Worm (Caenorhabditis elegans) whole organism, late embryonic: Measurements from ENCODE around the gene Y47D3A.1.

ENCODE experiments used
- C08G9.2 ChIP-seq: sonication (generic microtip); optimal IDR thresholded peaks from 2 replicates; lab custom pipeline; 2016; ENCODE audit warnings: mild to moderate bottlenecking, missing genetic modification characterization, moderate library complexity, missing compliant biosample characterization
- C38D4.7 ChIP-seq: fragments of 200-800 bp; sonication (Bioruptor generic); optimal IDR thresholded peaks from 2 replicates; lab custom pipeline; 2018; ENCODE audit warnings: mild to moderate bottlenecking, missing genetic modification characterization, moderate library complexity, missing compliant biosample characterization
- F13H6.1 ChIP-seq: sonication (generic microtip); optimal IDR thresholded peaks from 2 replicates; lab custom pipeline; 2016; ENCODE audit warnings: missing genetic modification characterization, missing compliant biosample characterization
- K02D7.2 ChIP-seq: sonication (generic microtip); optimal IDR thresholded peaks from 2 replicates; lab custom pipeline; 2017; ENCODE audit warnings: mild to moderate bottlenecking, missing genetic modification characterization, missing compliant biosample characterization
- T23F11.4 ChIP-seq: fragments of 200-800 bp; sonication (Bioruptor generic); optimal IDR thresholded peaks from 2 replicates; lab custom pipeline; 2018; ENCODE audit warnings: mild to moderate bottlenecking, missing genetic modification characterization, missing compliant biosample characterization
- ama-1 ChIP-seq: fragments of 150-350 bp; optimal IDR thresholded peaks from 2 replicates; lab custom pipeline; 2014
- ceh-14 ChIP-seq: sonication (generic microtip); optimal IDR thresholded peaks from 2 replicates; lab custom pipeline; 2016; ENCODE audit warnings: missing genotype, missing genetic modification characterization, missing compliant biosample characterization
- ceh-19 ChIP-seq: fragments of 200-800 bp; sonication (Bioruptor generic); optimal IDR thresholded peaks from 2 replicates; lab custom pipeline; 2018; ENCODE audit warnings: mild to moderate bottlenecking, missing genetic modification characterization, missing compliant biosample characterization
- ceh-22 ChIP-seq: sonication (generic microtip); optimal IDR thresholded peaks from 2 replicates; lab custom pipeline; 2017; ENCODE audit warnings: missing biosample characterization, missing genetic modification characterization
- ceh-24 ChIP-seq: sonication (generic microtip); optimal IDR thresholded peaks from 2 replicates; lab custom pipeline; 2016; ENCODE audit warnings: mild to moderate bottlenecking, missing genetic modification characterization, missing compliant biosample characterization
- ceh-6 ChIP-seq: fragments of 200-800 bp; sonication (Bioruptor generic); optimal IDR thresholded peaks from 2 replicates; lab custom pipeline; 2018; ENCODE audit warnings: mild to moderate bottlenecking, missing genetic modification characterization, missing compliant biosample characterization
- ceh-9 ChIP-seq: sonication (generic microtip); optimal IDR thresholded peaks from 2 replicates; lab custom pipeline; 2016; ENCODE audit warnings: mild to moderate bottlenecking, missing genetic modification characterization, inconsistent platforms, missing compliant biosample characterization
- che-1 ChIP-seq: sonication (generic microtip); optimal IDR thresholded peaks from 2 replicates; lab custom pipeline; 2016; ENCODE audit warnings: mild to moderate bottlenecking, missing genetic modification characterization, missing compliant biosample characterization
- dmd-4 ChIP-seq: sonication (generic microtip); optimal IDR thresholded peaks from 2 replicates; lab custom pipeline; 2016; ENCODE audit warnings: borderline replicate concordance, missing genetic modification characterization, missing compliant biosample characterization
- dve-1 ChIP-seq: sonication (generic microtip); optimal IDR thresholded peaks from 2 replicates; lab custom pipeline; 2017; ENCODE audit warnings: antibody characterized with exemption, mild to moderate bottlenecking, missing genetic modification characterization, missing compliant biosample characterization
- eyg-1 ChIP-seq: sonication (generic microtip); optimal IDR thresholded peaks from 2 replicates; lab custom pipeline; 2016; ENCODE audit warnings: missing genotype, missing genetic modification characterization, missing compliant biosample characterization
- fax-1 ChIP-seq: sonication (generic microtip); optimal IDR thresholded peaks from 2 replicates; lab custom pipeline; 2016; ENCODE audit warnings: missing genotype, missing genetic modification characterization, missing compliant biosample characterization
- fkh-10 ChIP-seq: fragments of 150-350 bp; optimal IDR thresholded peaks from 2 replicates; lab custom pipeline; 2014; ENCODE audit warnings: missing biosample characterization, missing genetic modification reagents, missing genetic modification characterization
- gmeb-2 ChIP-seq: sonication (generic microtip); optimal IDR thresholded peaks from 2 replicates; lab custom pipeline; 2016; ENCODE audit warnings: missing genetic modification characterization, inconsistent platforms, missing compliant biosample characterization
- hlh-13 ChIP-seq: fragments of 200-800 bp; sonication (Bioruptor generic); optimal IDR thresholded peaks from 2 replicates; lab custom pipeline; 2018; ENCODE audit warnings: mild to moderate bottlenecking, missing genetic modification characterization, missing compliant biosample characterization
- hlh-6 ChIP-seq: sonication (generic microtip); optimal IDR thresholded peaks from 2 replicates; lab custom pipeline; 2016; ENCODE audit warnings: missing genotype, missing genetic modification characterization, missing compliant biosample characterization
- hlh-8 ChIP-seq: sonication (generic microtip); optimal IDR thresholded peaks from 2 replicates; lab custom pipeline; 2016; ENCODE audit warnings: missing genotype, missing genetic modification characterization, missing compliant biosample characterization
- lim-6 ChIP-seq: sonication (generic microtip); optimal IDR thresholded peaks from 2 replicates; lab custom pipeline; 2016; ENCODE audit warnings: missing genetic modification characterization, missing compliant biosample characterization
- lin-11 ChIP-seq: fragments of 200-800 bp; sonication (Bioruptor generic); optimal IDR thresholded peaks from 2 replicates; lab custom pipeline; 2018; ENCODE audit warnings: mild to moderate bottlenecking, missing genetic modification characterization, missing compliant biosample characterization
- nfya-1 ChIP-seq: sonication (generic microtip); optimal IDR thresholded peaks from 2 replicates; lab custom pipeline; 2017; ENCODE audit warnings: missing genetic modification characterization, mild to moderate bottlenecking, missing compliant biosample characterization, antibody characterized with exemption, moderate library complexity
- nhr-232 ChIP-seq: sonication (generic microtip); optimal IDR thresholded peaks from 2 replicates; lab custom pipeline; 2016; ENCODE audit warnings: missing genetic modification characterization, missing compliant biosample characterization
- npax-4 ChIP-seq: sonication (generic microtip); optimal IDR thresholded peaks from 2 replicates; lab custom pipeline; 2016; ENCODE audit warnings: missing genetic modification characterization, missing compliant biosample characterization
- odd-2 ChIP-seq: sonication (generic microtip); optimal IDR thresholded peaks from 2 replicates; lab custom pipeline; 2017; ENCODE audit warnings: antibody characterized with exemption, mild to moderate bottlenecking, missing genetic modification characterization, missing compliant biosample characterization
- pax-1 ChIP-seq: fragments of 150-350 bp; optimal IDR thresholded peaks from 2 replicates; lab custom pipeline; 2014; ENCODE audit warnings: missing biosample characterization, missing genetic modification characterization
- pha-2 ChIP-seq: sonication (generic microtip); optimal IDR thresholded peaks from 2 replicates; lab custom pipeline; 2017; ENCODE audit warnings: mild to moderate bottlenecking, missing genetic modification characterization, missing compliant biosample characterization
- pros-1 ChIP-seq: fragments of 150-350 bp; optimal IDR thresholded peaks from 2 replicates; lab custom pipeline; 2014; ENCODE audit warnings: missing biosample characterization, missing genetic modification reagents, missing genetic modification characterization
- ref-2 ChIP-seq: sonication (generic microtip); optimal IDR thresholded peaks from 2 replicates; lab custom pipeline; 2016; ENCODE audit warnings: missing genetic modification characterization, missing compliant biosample characterization
- sox-2 ChIP-seq: fragments of 200-800 bp; sonication (Bioruptor generic); IDR thresholded peaks from 2 replicates; pipeline ENCODE4 v1.3.6; 2022; ENCODE audit warnings: missing genetic modification reagents, missing genetic modification characterization, missing compliant biosample characterization
- sox-4 ChIP-seq: sonication (generic microtip); optimal IDR thresholded peaks from 2 replicates; lab custom pipeline; 2017; ENCODE audit warnings: mild to moderate bottlenecking, missing genetic modification characterization, inconsistent platforms, missing compliant biosample characterization
- syd-9 ChIP-seq: sonication (generic microtip); optimal IDR thresholded peaks from 2 replicates; lab custom pipeline; 2016; ENCODE audit warnings: mild to moderate bottlenecking, missing genetic modification characterization, moderate library complexity, missing compliant biosample characterization
- tbx-2 ChIP-seq: sonication (generic microtip); optimal IDR thresholded peaks from 2 replicates; lab custom pipeline; 2016; ENCODE audit warnings: missing genetic modification characterization, missing compliant biosample characterization
- tbx-7 ChIP-seq: sonication (generic microtip); optimal IDR thresholded peaks from 2 replicates; lab custom pipeline; 2016; ENCODE audit warnings: missing genotype, missing genetic modification characterization, missing compliant biosample characterization
- ttx-3 ChIP-seq: sonication (generic microtip); optimal IDR thresholded peaks from 2 replicates; lab custom pipeline; 2016; ENCODE audit warnings: missing genetic modification reagents, missing genetic modification characterization, missing compliant biosample characterization
- unc-42 ChIP-seq: sonication (generic microtip); optimal IDR thresholded peaks from 2 replicates; lab custom pipeline; 2016; ENCODE audit warnings: missing genotype, missing genetic modification characterization, missing compliant biosample characterization
- zip-5 ChIP-seq: sonication (generic microtip); optimal IDR thresholded peaks from 2 replicates; lab custom pipeline; 2016; ENCODE audit warnings: missing genetic modification characterization, missing compliant biosample characterization

Y47D3A.1 gene

DNA sequence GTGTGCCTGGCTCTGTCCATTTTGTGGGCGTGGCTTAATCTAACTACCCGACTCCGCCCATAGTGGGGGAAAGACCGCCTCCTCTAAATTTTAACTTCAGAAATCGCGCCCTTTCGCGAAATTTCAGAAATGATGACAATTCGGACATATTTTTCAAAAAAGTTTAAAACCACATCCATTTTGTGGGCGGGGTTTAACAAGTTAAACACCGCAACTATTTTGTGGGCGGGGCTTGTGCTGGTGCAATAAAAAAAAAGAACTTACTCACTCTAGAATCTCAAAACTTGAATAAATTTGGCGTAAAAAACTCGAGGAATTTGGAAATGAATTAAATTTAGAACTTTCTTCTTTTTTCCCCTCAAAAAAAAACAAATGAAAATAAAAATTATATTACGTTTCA, 28.9 kb upstream of the Y47D3A.1 start:
- TF ChIP-seq tbx-7 (tag; lab: Kevin White, UChicago) (no peak), eyg-1 (tag; lab: Kevin White, UChicago) (no peak), C08G9.2 (no peak), npax-4 (no peak), lin-11 (no peak), pha-2 (tag; lab: Kevin White, UChicago) (no peak), K02D7.2 (no peak), T23F11.4 (no peak), odd-2 (no peak), ceh-24 (tag; lab: Kevin White, UChicago) (no peak), lim-6 (tag; lab: Kevin White, UChicago) (no peak), hlh-8 (tag; lab: Kevin White, UChicago) (no peak), sox-2 (GFP tag; lab: Robert Waterston, UW) (no peak), hlh-6 (tag; lab: Kevin White, UChicago) (no peak), ceh-19 (GFP tag; lab: Kevin White, UChicago) (no peak), unc-42 (no peak)

DNA sequence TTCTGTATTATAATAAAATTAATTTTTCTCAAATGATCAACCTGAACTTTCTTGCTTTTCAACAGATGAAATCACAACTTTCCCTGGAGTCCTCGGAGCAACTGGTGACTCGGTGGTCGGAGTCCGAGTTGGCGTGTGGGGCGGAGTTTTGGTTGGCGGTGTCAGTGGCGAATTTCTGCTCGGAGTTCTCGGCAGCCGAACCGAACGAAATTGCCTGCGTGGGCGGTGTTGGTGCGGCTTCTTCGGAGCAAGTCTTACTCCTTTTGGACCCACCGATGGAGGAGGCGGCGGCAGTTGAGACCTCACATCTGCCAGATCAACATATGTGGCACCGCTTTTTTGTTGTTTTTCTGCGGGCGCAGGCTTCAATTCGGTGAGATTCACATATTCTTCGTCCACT, 28.0 kb upstream of the Y47D3A.1 start:
- TF ChIP-seq ref-2 (tag; lab: Kevin White, UChicago) (no peak), ceh-22 (tag; lab: Kevin White, UChicago) (no peak), hlh-8 (tag; lab: Kevin White, UChicago) (no peak), ceh-24 (tag; lab: Kevin White, UChicago) (no peak), pha-2 (tag; lab: Kevin White, UChicago) (no peak), F13H6.1 (no peak), pax-1 (no peak), hlh-6 (tag; lab: Kevin White, UChicago) (no peak), T23F11.4 (no peak), ceh-14 (tag; lab: Kevin White, UChicago) (no peak), C38D4.7 (GFP tag; lab: Kevin White, UChicago) (no peak)

DNA sequence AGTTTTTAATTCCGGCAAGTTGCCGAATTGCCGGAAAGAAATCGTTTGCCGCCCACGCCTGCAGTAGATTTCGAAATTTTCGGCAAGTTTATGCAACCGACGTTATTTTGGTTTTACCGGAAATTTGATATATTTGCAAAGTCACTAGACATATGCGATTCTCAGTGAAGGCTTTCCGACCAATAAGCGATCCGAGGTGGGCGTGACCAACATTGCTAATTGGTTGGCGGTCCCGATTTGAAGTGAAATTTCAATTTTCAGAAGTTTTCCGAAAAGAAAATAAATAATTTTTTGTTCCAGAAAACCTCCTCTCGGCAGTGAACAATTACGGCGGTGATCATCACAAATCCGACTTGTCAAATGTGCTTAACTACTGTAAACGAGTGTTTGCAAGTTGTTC, 16.3 kb upstream of the Y47D3A.1 start:
- TF ChIP-seq pros-1 = no peak
- peak; percentile 67 for TF ChIP-seq nfya-1 (tag; lab: Kevin White, UChicago)
- no peak for TF ChIP-seq ceh-22 (tag; lab: Kevin White, UChicago)
- TF ChIP-seq, all 69 proteins: peak for 1

DNA sequence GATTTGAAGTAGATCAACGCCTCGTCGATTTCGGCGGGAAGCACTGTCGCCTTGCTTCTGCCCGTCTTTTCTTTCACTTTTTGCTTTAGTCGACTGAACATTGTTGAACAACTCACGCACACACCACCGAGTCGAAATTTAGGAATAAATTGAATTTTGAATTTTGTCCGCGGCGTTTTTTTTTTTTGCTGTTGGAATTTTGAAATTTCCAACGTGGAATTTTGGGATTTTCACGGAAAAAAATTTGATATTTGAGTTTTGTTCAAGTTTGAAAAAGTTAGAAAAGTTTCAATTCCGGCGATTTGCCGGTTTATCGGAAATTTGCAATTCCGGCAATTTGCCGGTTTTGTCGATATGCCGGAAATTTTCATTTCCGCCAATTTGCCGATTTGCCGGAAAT, 15.5 kb upstream of the Y47D3A.1 start, which contains the start of gene Y47D3A.31:
Y47D3A.31 (minus strand) TSS at position 101 of the 400 bp plus-strand sequence.
- no peak for TF ChIP-seq dve-1 (tag; lab: Kevin White, UChicago)
- TF ChIP-seq tbx-7 (tag; lab: Kevin White, UChicago) = no peak
- no peak for TF ChIP-seq che-1 (tag; lab: Kevin White, UChicago)
- TF ChIP-seq syd-9 (tag; lab: Kevin White, UChicago) = no peak
- TF ChIP-seq fax-1 (tag; lab: Kevin White, UChicago) = no peak
- TF ChIP-seq hlh-13 (GFP tag; lab: Kevin White, UChicago) = no peak
- TF ChIP-seq dmd-4 (tag; lab: Kevin White, UChicago) = no peak
- TF ChIP-seq ttx-3 (tag; lab: Kevin White, UChicago) = no peak

DNA sequence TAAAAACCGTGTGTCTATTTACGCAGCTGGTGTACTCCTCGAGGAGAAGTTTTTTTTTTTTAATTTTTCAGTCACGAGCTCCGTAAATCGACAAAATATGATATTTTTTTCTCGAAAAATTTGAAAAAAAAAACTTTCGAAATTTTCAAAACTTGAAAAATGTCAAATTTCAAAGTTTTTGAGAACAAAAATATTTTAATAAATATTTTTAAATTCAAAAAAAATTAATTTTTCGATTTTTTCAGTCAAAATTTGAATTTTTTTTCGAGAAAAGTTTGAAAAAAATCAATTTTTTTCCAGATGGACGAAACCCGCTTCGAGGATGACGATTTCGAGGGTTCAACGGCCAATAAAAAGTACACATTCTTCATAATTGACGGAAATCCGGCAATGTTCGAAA, 12.9 kb upstream of the Y47D3A.1 start, which contains the start of gene cku-70:
cku-70 (plus strand) TSS at position 301 of the 400 bp plus-strand sequence.
- TF ChIP-seq gmeb-2 (tag; lab: Kevin White, UChicago) (no peak), syd-9 (tag; lab: Kevin White, UChicago) (no peak), sox-4 (tag; lab: Kevin White, UChicago) (no peak), tbx-2 (no peak), ceh-6 (GFP tag; lab: Kevin White, UChicago) (no peak), lin-11 (no peak), ceh-24 (tag; lab: Kevin White, UChicago) (no peak), zip-5 (tag; lab: Kevin White, UChicago) (no peak), fkh-10 (GFP tag; lab: Kevin White, UChicago) (no peak), nhr-232 (tag; lab: Kevin White, UChicago) (no peak), ama-1 (lab: Kevin White, UChicago) (no peak), unc-42 (no peak), ceh-9 (tag; lab: Kevin White, UChicago) (no peak)
- TF ChIP-seq, all 69 proteins: peak for 0
